Worm (Caenorhabditis elegans): ENCODE data around the gene Y43F8B.3.

DNA sequence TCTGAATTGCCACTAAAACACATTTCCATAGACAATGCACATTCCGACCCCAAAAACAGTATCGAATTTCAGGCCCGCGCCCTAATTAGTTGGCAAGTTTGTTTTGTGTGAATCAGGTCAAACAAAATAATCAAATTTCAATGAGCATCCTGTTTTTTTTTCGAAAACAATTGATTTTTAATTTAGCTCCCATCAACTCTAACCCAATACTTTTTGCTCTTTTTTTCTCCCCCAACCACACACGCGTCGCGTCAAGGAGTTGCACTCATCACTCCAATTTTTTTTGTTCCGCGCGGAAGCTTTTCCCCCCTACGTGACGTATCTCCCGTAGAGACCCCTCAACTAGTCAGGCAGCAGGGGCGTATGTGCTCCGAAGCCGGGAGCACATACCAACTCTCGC lies 1.5 kb upstream of the Y43F8B.3 start:
- TF ChIP-seq flt-1 (GFP tag; IDR thresholded peaks at IDR 0.05) (no peak), ref-1 (GFP tag; conservative IDR thresholded peaks at IDR 0.05) (no peak), cog-1 (tag; optimal IDR thresholded peaks at IDR 0.05) (no peak), ztf-29 (GFP tag; IDR thresholded peaks at IDR 0.05) (no peak), T22C8.4 (GFP tag; IDR thresholded peaks at IDR 0.05) (no peak), tab-1 (GFP tag; IDR thresholded peaks at IDR 0.05) (no peak), klf-2 (GFP tag; conservative IDR thresholded peaks at IDR 0.05) (no peak)
